Worm (Caenorhabditis elegans): Measurements from ENCODE around the gene F43C11.11.

DNA sequence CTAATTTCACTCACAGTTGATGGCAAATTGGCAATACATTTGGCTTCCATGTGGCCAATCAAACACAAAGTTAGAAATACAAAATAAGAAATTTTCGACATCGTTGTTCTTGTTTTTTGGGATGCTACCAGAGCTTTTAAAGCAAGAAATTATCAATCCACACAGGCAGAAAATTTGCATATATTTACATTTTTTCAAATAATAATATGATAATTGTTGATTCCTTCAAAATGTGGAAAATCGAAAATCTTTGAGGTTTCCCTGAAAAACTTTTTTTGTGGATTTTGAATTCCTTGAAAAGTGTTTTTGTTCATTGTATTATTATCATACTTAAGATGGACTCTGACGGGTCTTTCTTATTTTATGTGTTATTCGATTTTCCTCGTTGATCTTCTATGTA lies 27.3 kb upstream of the F43C11.11 start, which contains the start of gene F16G10.10:
- TF ChIP-seq ets-4 (tag; optimal IDR thresholded peaks at IDR 0.05) (no peak), dve-1 (tag; optimal IDR thresholded peaks at IDR 0.05) (no peak), Y22D7AL.16 (tag; optimal IDR thresholded peaks at IDR 0.05) (no peak), fkh-10 (GFP tag; optimal IDR thresholded peaks at IDR 0.05) (no peak), ama-1 (optimal IDR thresholded peaks at IDR 0.05) (no peak), pha-4 (tag; optimal IDR thresholded peaks at IDR 0.05) (no peak), mec-3 (tag; optimal IDR thresholded peaks at IDR 0.05; ENCODE audit: borderline replicate concordance) (no peak), F13H6.1 (tag; optimal IDR thresholded peaks at IDR 0.05) (no peak), pqm-1 (tag; optimal IDR thresholded peaks at IDR 0.05) (no peak), elt-2 (tag; optimal IDR thresholded peaks at IDR 0.05) (no peak), ceh-48 (tag; optimal IDR thresholded peaks at IDR 0.05) (no peak), lin-11 (tag; optimal IDR thresholded peaks at IDR 0.05) (no peak)

All from whole organism, late embryonic.